Fruit fly (Drosophila melanogaster) S2 (cell line): ENCODE data around the gene CG43346.

ENCODE experiments used
- CG8478 ChIP-seq: fragments of >200 bp; optimal IDR thresholded peaks from 2 replicates; lab custom pipeline; 2018
- CTCF ChIP-seq, 2 experiments: fragments of >200 bp; optimal IDR thresholded peaks; 2 replicates each; lab custom pipeline; 2018

The CG43346 gene

DNA sequence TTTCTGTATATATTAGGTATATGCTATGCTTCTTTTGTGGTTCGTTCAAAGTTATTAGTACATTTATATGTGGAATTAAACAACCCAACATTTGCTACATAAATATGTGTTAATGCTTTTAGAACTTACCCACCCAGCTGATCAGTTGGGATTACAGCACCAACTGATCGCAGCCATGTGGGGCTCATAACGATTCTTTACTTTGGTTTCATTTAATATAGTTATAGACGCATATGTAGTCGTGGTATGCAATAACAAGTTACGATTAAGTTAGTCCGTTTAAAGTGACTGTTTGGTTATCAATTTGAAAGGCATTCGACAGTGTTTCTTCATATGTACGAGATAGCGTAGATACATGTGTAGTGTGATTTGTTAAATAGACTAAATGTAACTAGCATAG lies 32.6 kb downstream of the CG43346 start:
- TF ChIP-seq CG8478 (no peak), CTCF (optimal IDR thresholded peaks at IDR 0.05; lab: Kevin White, UChicago) (no peak)
